Fruit fly (Drosophila melanogaster) whole organism, embryonic: Measurements from ENCODE around the gene IntS9.

Experiments used
- Bdp1 ChIP-seq: fragments of 200-800 bp; sonication (Bioruptor generic); optimal IDR thresholded peaks from 3 replicates; lab custom pipeline; 2016; ENCODE audit warnings: missing biosample characterization, missing genetic modification characterization
- CG12942 ChIP-seq: fragments of 200-800 bp; sonication (Bioruptor generic); optimal IDR thresholded peaks from 3 replicates; lab custom pipeline; 2016; ENCODE audit warnings: missing biosample characterization, missing genetic modification characterization
- CG1603 ChIP-seq: fragments of 200-800 bp; sonication (Bioruptor generic); optimal IDR thresholded peaks from 2 replicates; lab custom pipeline; 2019; ENCODE audit warnings: missing biosample characterization, mild to moderate bottlenecking, missing genetic modification characterization, moderate library complexity
- CG16863 ChIP-seq: fragments of 200-800 bp; sonication (Bioruptor generic); optimal IDR thresholded peaks from 3 replicates; lab custom pipeline; 2016; ENCODE audit warnings: missing biosample characterization, missing genetic modification characterization
- CG17568 ChIP-seq: fragments of 200-800 bp; sonication (Bioruptor generic); optimal IDR thresholded peaks from 2 replicates; lab custom pipeline; 2018; ENCODE audit warnings: missing biosample characterization, mild to moderate bottlenecking, missing genetic modification characterization, moderate library complexity
- CG17802 ChIP-seq: fragments of 200-800 bp; sonication (Bioruptor generic); optimal IDR thresholded peaks from 2 replicates; lab custom pipeline; 2018; ENCODE audit warnings: missing biosample characterization, mild to moderate bottlenecking, missing genetic modification characterization, moderate library complexity
- CG17912 ChIP-seq: fragments of 200-800 bp; sonication (Bioruptor generic); optimal IDR thresholded peaks from 2 replicates; lab custom pipeline; 2018; ENCODE audit warnings: missing biosample characterization, mild to moderate bottlenecking, missing genetic modification characterization
- CG2712 ChIP-seq: fragments of 200-800 bp; optimal IDR thresholded peaks from 3 replicates; lab custom pipeline; 2019; ENCODE audit warnings: missing biosample characterization, mild to moderate bottlenecking, missing genetic modification characterization, moderate library complexity
- CG33213 ChIP-seq: fragments of 200-800 bp; sonication (Bioruptor generic); optimal IDR thresholded peaks from 3 replicates; lab custom pipeline; 2016; ENCODE audit warnings: missing biosample characterization, missing genetic modification characterization
- CG3726 ChIP-seq: fragments of 200-800 bp; sonication (Bioruptor generic); IDR thresholded peaks from 3 replicates; pipeline ENCODE4, ENCODE4 v1.3.6; 2022; ENCODE audit warnings: missing biosample characterization, missing genetic modification characterization
- CG3995 ChIP-seq: fragments of 200-800 bp; sonication (Bioruptor generic); optimal IDR thresholded peaks from 3 replicates; lab custom pipeline; 2016; ENCODE audit warnings: missing biosample characterization, missing genetic modification characterization
- CG4707 ChIP-seq: fragments of 200-800 bp; sonication (Bioruptor generic); optimal IDR thresholded peaks from 2 replicates; lab custom pipeline; 2018; ENCODE audit warnings: missing biosample characterization, mild to moderate bottlenecking, missing genetic modification characterization, moderate library complexity
- CG4820 ChIP-seq: fragments of 200-800 bp; sonication (Bioruptor generic); optimal IDR thresholded peaks from 3 replicates; lab custom pipeline; 2016; ENCODE audit warnings: missing biosample characterization, missing genetic modification characterization
- CG6791 ChIP-seq: fragments of 200-800 bp; sonication (Bioruptor generic); IDR thresholded peaks from 3 replicates; pipeline ENCODE4 v1.3.6; 2022; ENCODE audit warnings: missing biosample characterization, missing genetic modification characterization; ENCODE audit not compliant: partially characterized antibody
- CG7556 ChIP-seq: fragments of 200-800 bp; sonication (Bioruptor generic); optimal IDR thresholded peaks from 2 replicates; lab custom pipeline; 2017; ENCODE audit warnings: missing biosample characterization, mild to moderate bottlenecking, missing genetic modification characterization
- CG8290 ChIP-seq, 3 experiments: fragments of 200-800 bp; sonication (Bioruptor generic); optimal IDR thresholded peaks; 2 replicates each; lab custom pipeline; 2016 to 2019; ENCODE audit warnings: missing biosample characterization in 3 of 3, missing genetic modification characterization in 3 of 3, mild to moderate bottlenecking in 2 of 3, moderate library complexity in 1 of 3
- CG8924 ChIP-seq: fragments of 200-800 bp; optimal IDR thresholded peaks from 3 replicates; lab custom pipeline; 2019; ENCODE audit warnings: missing biosample characterization, mild to moderate bottlenecking, missing genetic modification characterization, moderate library complexity
- CG9609 ChIP-seq: fragments of 200-800 bp; sonication (Bioruptor generic); optimal IDR thresholded peaks from 3 replicates; lab custom pipeline; 2016; ENCODE audit warnings: missing biosample characterization, missing genetic modification characterization
- D19B ChIP-seq: fragments of 200-800 bp; sonication (Bioruptor generic); optimal IDR thresholded peaks from 2 replicates; lab custom pipeline; 2017; ENCODE audit warnings: missing biosample characterization, mild to moderate bottlenecking, missing genetic modification characterization
- Dbx ChIP-seq: fragments of 200-800 bp; sonication (Bioruptor generic); IDR thresholded peaks from 3 replicates; pipeline ENCODE4 v1.3.6; 2022; ENCODE audit warnings: missing biosample characterization, missing genetic modification characterization
- Dfd ChIP-seq, 2 experiments: fragments of >200 bp; optimal IDR thresholded peaks; 2 replicates each; lab custom pipeline; 2017; ENCODE audit warnings: missing biosample characterization in 2 of 2, missing genetic modification characterization in 2 of 2
- Dll ChIP-seq: fragments of 200-800 bp; sonication (Bioruptor generic); IDR thresholded peaks from 4 replicates; pipeline ENCODE4 v1.3.6; 2022; ENCODE audit warnings: missing biosample characterization, missing genetic modification characterization; ENCODE audit not compliant: partially characterized antibody
- Doc2 ChIP-seq: fragments of 200-800 bp; sonication (Bioruptor generic); IDR thresholded peaks from 2 replicates; pipeline ENCODE4 v1.3.6; 2022; ENCODE audit warnings: missing biosample characterization, missing genetic modification characterization
- Ets65A ChIP-seq: fragments of 200-800 bp; sonication (Bioruptor generic); peaks from one replicate; lab custom pipeline; 2016; ENCODE audit warnings: missing biosample characterization, missing genetic modification characterization
- Hey ChIP-seq: fragments of 200-800 bp; sonication (Bioruptor generic); optimal IDR thresholded peaks from 3 replicates; lab custom pipeline; 2018; ENCODE audit warnings: missing biosample characterization, mild to moderate bottlenecking, missing genetic modification characterization
- Mrtf ChIP-seq: fragments of 200-800 bp; sonication (Bioruptor generic); IDR thresholded peaks from 3 replicates; pipeline ENCODE4 v1.3.6; 2022; ENCODE audit warnings: missing biosample characterization, missing genetic modification characterization
- Neu2 ChIP-seq: fragments of 200-800 bp; sonication (Bioruptor generic); optimal IDR thresholded peaks from 3 replicates; lab custom pipeline; 2016; ENCODE audit warnings: missing biosample characterization, missing genetic modification characterization, borderline replicate concordance
- NfI ChIP-seq: fragments of 200-800 bp; sonication (Bioruptor generic); optimal IDR thresholded peaks from 3 replicates; lab custom pipeline; 2018; ENCODE audit warnings: missing biosample characterization, mild to moderate bottlenecking, missing genetic modification characterization, moderate library complexity
- Taf1 ChIP-seq: fragments of 200-800 bp; sonication (Bioruptor generic); IDR thresholded peaks from 2 replicates; pipeline ENCODE4 v1.3.6; 2022; ENCODE audit warnings: missing biosample characterization, missing genetic modification characterization
- amos ChIP-seq: fragments of 200-800 bp; sonication (Bioruptor generic); IDR thresholded peaks from 2 replicates; pipeline ENCODE4 v1.3.6; 2022; ENCODE audit warnings: missing biosample characterization, missing genetic modification characterization; ENCODE audit not compliant: partially characterized antibody
- bcd ChIP-seq: fragments of 200-800 bp; sonication (Bioruptor generic); optimal IDR thresholded peaks from 2 replicates; lab custom pipeline; 2017; ENCODE audit warnings: missing biosample characterization, mild to moderate bottlenecking, missing genetic modification characterization
- cas ChIP-seq: fragments of 200-800 bp; sonication (Bioruptor generic); IDR thresholded peaks from 2 replicates; pipeline ENCODE4 v1.3.6; 2022; ENCODE audit warnings: missing biosample characterization, missing genetic modification characterization
- chif ChIP-seq, 2 experiments: fragments of 200-800 bp; sonication (Bioruptor generic); optimal IDR thresholded peaks; 3 replicates each; lab custom pipeline; 2016; ENCODE audit warnings: missing biosample characterization in 2 of 2, missing genetic modification characterization in 2 of 2
- chinmo ChIP-seq: fragments of 200-800 bp; sonication (Bioruptor generic); IDR thresholded peaks from 4 replicates; pipeline ENCODE4 v1.3.6; 2022; ENCODE audit warnings: missing biosample characterization, missing genetic modification characterization; ENCODE audit not compliant: partially characterized antibody
- chm ChIP-seq: fragments of 200-800 bp; sonication (Bioruptor generic); IDR thresholded peaks from 2 replicates; pipeline ENCODE4 v1.3.6; 2022; ENCODE audit warnings: missing biosample characterization, missing genetic modification characterization
- dati ChIP-seq: fragments of 200-800 bp; sonication (Bioruptor generic); IDR thresholded peaks from 2 replicates; pipeline ENCODE4 v1.3.6; 2022; ENCODE audit warnings: missing biosample characterization, missing genetic modification characterization
- grn ChIP-seq: fragments of 200-800 bp; sonication (Bioruptor generic); optimal IDR thresholded peaks from 3 replicates; lab custom pipeline; 2017; ENCODE audit warnings: missing biosample characterization, missing genetic modification characterization
- ham ChIP-seq: fragments of 200-800 bp; sonication (Bioruptor generic); IDR thresholded peaks from 2 replicates; pipeline ENCODE4 v1.3.6; 2022; ENCODE audit warnings: missing biosample characterization, missing genetic modification characterization
- hbn ChIP-seq: fragments of 200-800 bp; sonication (Bioruptor generic); IDR thresholded peaks from 2 replicates; pipeline ENCODE4 v1.3.6; 2022; ENCODE audit warnings: missing biosample characterization, missing genetic modification characterization; ENCODE audit not compliant: partially characterized antibody
- her ChIP-seq: fragments of 200-800 bp; sonication (Bioruptor generic); optimal IDR thresholded peaks from 2 replicates; lab custom pipeline; 2016; ENCODE audit warnings: missing biosample characterization, missing genetic modification characterization
- nerfin-2 ChIP-seq: fragments of 200-800 bp; sonication (Bioruptor generic); IDR thresholded peaks from 2 replicates; pipeline ENCODE4 v1.3.6; 2022; ENCODE audit warnings: missing biosample characterization, missing genetic modification characterization; ENCODE audit not compliant: partially characterized antibody
- p53 ChIP-seq: fragments of 200-800 bp; sonication (Bioruptor generic); optimal IDR thresholded peaks from 2 replicates; lab custom pipeline; 2016; ENCODE audit warnings: missing biosample characterization, missing genetic modification characterization
- pan ChIP-seq, 4 experiments: fragments of >200 bp in 3 of 4; fragments of 200-800 bp in 1 of 4; sonication (Bioruptor generic) in 1 of 4; optimal IDR thresholded peaks in 3 of 4; IDR thresholded peaks in 1 of 4; 2 replicates each; pipeline versions ENCODE4 v1.3.6 to Lab custom; 2017 to 2022; ENCODE audit warnings: missing biosample characterization in 2 of 4, missing genetic modification characterization in 2 of 4, mixed read lengths in 1 of 4
- prd ChIP-seq, 3 experiments: fragments of >200 bp in 2 of 3; fragments of 200-800 bp in 1 of 3; sonication (Bioruptor generic) in 1 of 3; optimal IDR thresholded peaks in 2 of 3; IDR thresholded peaks in 1 of 3; 2 replicates in 2 of 3; 3 replicates in 1 of 3; pipeline versions ENCODE4 v1.3.6 to Lab custom; 2017 to 2022; ENCODE audit warnings: missing biosample characterization in 1 of 3, missing genetic modification characterization in 1 of 3
- psq ChIP-seq: fragments of 200-800 bp; sonication (Bioruptor generic); optimal IDR thresholded peaks from 2 replicates; lab custom pipeline; 2017; ENCODE audit warnings: missing biosample characterization, missing genetic modification characterization
- sr ChIP-seq: fragments of 200-800 bp; sonication (Bioruptor generic); IDR thresholded peaks from 3 replicates; pipeline ENCODE4 v1.3.6; 2022; ENCODE audit warnings: missing biosample characterization, missing genetic modification characterization
- tgo ChIP-seq: fragments of 200-800 bp; sonication (Bioruptor generic); IDR thresholded peaks from 3 replicates; pipeline ENCODE4 v1.3.6; 2022; ENCODE audit warnings: missing biosample characterization, missing genetic modification characterization
- toy ChIP-seq: fragments of 200-800 bp; sonication (Bioruptor generic); IDR thresholded peaks from 2 replicates; pipeline ENCODE4 v1.3.6; 2022; ENCODE audit warnings: missing biosample characterization, missing genetic modification characterization
- zen2 ChIP-seq: fragments of 200-800 bp; sonication (Bioruptor generic); IDR thresholded peaks from 3 replicates; pipeline ENCODE4 v1.3.6; 2022; ENCODE audit warnings: missing biosample characterization, missing genetic modification characterization; ENCODE audit not compliant: partially characterized antibody
- zfh2 ChIP-seq: fragments of 200-800 bp; sonication (Bioruptor generic); optimal IDR thresholded peaks from 2 replicates; lab custom pipeline; 2016; ENCODE audit warnings: missing biosample characterization, missing genetic modification characterization

The IntS9 gene

dm6 chr3L:16090330-16090803 lies 15.1 kb downstream of the IntS9 start, which contains the start of the genes CG5235 and ClC-c (continued):
- TF ChIP-seq dati (GFP tag; lab: Robert Waterston, UW) (no peak), CG3726 (GFP tag; lab: Robert Waterston, UW) (no peak), Dbx (GFP tag; lab: Robert Waterston, UW) (no peak), ham (GFP tag; lab: Robert Waterston, UW) (no peak), grn (GFP tag; lab: Kevin White, UChicago) (no peak), Mrtf (GFP tag; lab: Robert Waterston, UW) (no peak), nerfin-2 (GFP tag; lab: Robert Waterston, UW) (peak; percentile 81), NfI (GFP tag; lab: Kevin White, UChicago) (no peak), CG16863 (GFP tag; lab: Kevin White, UChicago) (peak; percentile 64), Hey (tag; lab: Kevin White, UChicago) (no peak), CG4820 (GFP tag; lab: Kevin White, UChicago) (no peak), CG8290 (GFP tag; optimal IDR thresholded peaks at IDR 0.05; lab: Kevin White, UChicago) (no peak), CG8290 (tag; optimal IDR thresholded peaks at IDR 0.05; lab: Kevin White, UChicago) (no peak), Dll (GFP tag; lab: Robert Waterston, UW) (peak; percentile 83), CG2712 (tag; lab: Kevin White, UChicago) (no peak), bcd (GFP tag; lab: Kevin White, UChicago) (no peak), CG12942 (GFP tag; lab: Kevin White, UChicago) (no peak), sr (GFP tag; lab: Robert Waterston, UW) (no peak), chif (GFP tag; optimal IDR thresholded peaks at IDR 0.05; lab: Kevin White, UChicago) (no peak), CG17802 (tag; lab: Kevin White, UChicago) (no peak), zen2 (peak; percentile 79; the same call in 2 of the 3 replicates), psq (GFP tag; lab: Kevin White, UChicago) (no peak), Taf1 (GFP tag; lab: Robert Waterston, UW) (no peak), CG8924 (tag; lab: Kevin White, UChicago) (peak; percentile 36), toy (GFP tag; lab: Robert Waterston, UW) (no peak), CG6791 (peak; percentile 88), amos (GFP tag; lab: Robert Waterston, UW) (peak; percentile 87), Ets65A (GFP tag; lab: Kevin White, UChicago) (no peak), Dfd (GFP tag; optimal IDR thresholded peaks at IDR 0.05; lab: Kevin White, UChicago) (no peak), p53 (GFP tag; lab: Kevin White, UChicago) (no peak), CG9609 (GFP tag; lab: Kevin White, UChicago) (no peak), hbn (peak; percentile 77), chinmo (GFP tag; lab: Robert Waterston, UW) (peak; percentile 86; the same call in 2 of the 4 replicates), tgo (no peak), Bdp1 (no peak), CG33213 (no peak), pan (optimal IDR thresholded peaks at IDR 0.05; lab: Kevin White, UChicago) (no peak), pan (GFP tag; optimal IDR thresholded peaks at IDR 0.05 in 1 of 2, IDR thresholded peaks at IDR 0.05 in 1 of 2) (no peak), prd (optimal IDR thresholded peaks at IDR 0.05; lab: Kevin White, UChicago) (no peak), prd (GFP tag; IDR thresholded peaks at IDR 0.05; lab: Robert Waterston, UW) (no peak), chm (GFP tag; lab: Robert Waterston, UW) (no peak), CG3995 (GFP tag; lab: Kevin White, UChicago) (peak; percentile 76), CG7556 (GFP tag; lab: Kevin White, UChicago) (no peak), her (GFP tag; lab: Kevin White, UChicago) (peak; percentile 16), CG17568 (no peak), CG1603 (no peak), Neu2 (GFP tag; lab: Kevin White, UChicago) (no peak), CG17912 (GFP tag; lab: Kevin White, UChicago) (no peak), CG4707 (GFP tag; lab: Kevin White, UChicago) (no peak), D19B (GFP tag; lab: Kevin White, UChicago) (no peak), zfh2 (GFP tag; lab: Kevin White, UChicago) (no peak), cas (GFP tag; lab: Robert Waterston, UW) (no peak), Doc2 (GFP tag; lab: Robert Waterston, UW) (no peak)
